Fruit fly (Drosophila melanogaster) whole organism: ENCODE results near the gene Polr3A.

Source experiments
- CG8478 ChIP-seq: fragments of >200 bp; optimal IDR thresholded peaks from 2 replicates; lab custom pipeline; 2018; ENCODE audit warnings: inconsistent platforms
- usp ChIP-seq: fragments of >200 bp; optimal IDR thresholded peaks from 2 replicates; lab custom pipeline; 2017; ENCODE audit warnings: missing biosample characterization, missing genetic modification characterization, mixed read lengths

DNA sequence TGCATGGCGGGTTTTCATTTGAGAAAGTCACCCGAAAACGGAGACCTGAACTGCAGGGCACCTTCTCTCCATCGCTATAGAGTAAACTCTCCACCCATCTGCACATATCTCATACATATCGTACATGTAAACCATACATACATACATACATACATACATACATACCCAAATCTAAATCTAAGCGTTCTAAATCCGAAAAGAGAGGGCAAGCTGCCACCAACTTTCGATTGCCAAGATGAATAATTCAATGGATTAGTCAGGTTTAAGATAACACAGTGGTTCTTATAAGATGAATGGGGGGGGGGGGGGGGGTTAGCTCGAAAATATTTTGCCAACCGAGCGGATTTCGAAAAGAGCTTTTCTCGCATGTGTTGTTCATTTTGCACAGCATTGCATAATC lies 51.7 kb downstream of the Polr3A start:
- no peak for TF ChIP-seq CG8478
- no peak for TF ChIP-seq usp (GFP tag; lab: Kevin White, UChicago)
